Worm (Caenorhabditis elegans) whole organism, early embryonic: Measurements from ENCODE around the gene F54D5.7.

Source experiments
- B0310.2 ChIP-seq: sonication (generic microtip); optimal IDR thresholded peaks from 2 replicates; lab custom pipeline; 2016; ENCODE audit warnings: mild to moderate bottlenecking, missing genetic modification characterization, missing compliant biosample characterization
- F13C5.2 ChIP-seq: sonication (generic microtip); optimal IDR thresholded peaks from 2 replicates; lab custom pipeline; 2017; ENCODE audit warnings: mild to moderate bottlenecking, missing genetic modification characterization, inconsistent platforms, missing compliant biosample characterization
- aly-1 ChIP-seq: sonication (generic microtip); optimal IDR thresholded peaks from 2 replicates; lab custom pipeline; 2016; ENCODE audit warnings: missing genetic modification characterization, missing compliant biosample characterization
- ama-1 ChIP-seq: fragments of 150-350 bp; optimal IDR thresholded peaks from 2 replicates; lab custom pipeline; 2014
- ceh-36 ChIP-seq: sonication (generic microtip); optimal IDR thresholded peaks from 2 replicates; lab custom pipeline; 2016; ENCODE audit warnings: missing genetic modification characterization, inconsistent platforms, missing compliant biosample characterization
- ets-7 ChIP-seq: sonication (generic microtip); optimal IDR thresholded peaks from 2 replicates; lab custom pipeline; 2016; ENCODE audit warnings: missing genotype, missing genetic modification characterization, missing compliant biosample characterization
- flt-1 ChIP-seq: fragments of 200-800 bp; sonication (Bioruptor generic); IDR thresholded peaks from 2 replicates; pipeline ENCODE4 v1.3.6; 2022; ENCODE audit warnings: missing genetic modification characterization, missing compliant biosample characterization
- hmbx-1 ChIP-seq: sonication (generic microtip); optimal IDR thresholded peaks from 2 replicates; lab custom pipeline; 2016; ENCODE audit warnings: mild to moderate bottlenecking, missing genetic modification characterization, missing compliant biosample characterization
- hmg-4 ChIP-seq: fragments of 200-800 bp; sonication (Bioruptor generic); optimal IDR thresholded peaks from 2 replicates; lab custom pipeline; 2018; ENCODE audit warnings: mild to moderate bottlenecking, missing genetic modification characterization, missing compliant biosample characterization
- scrt-1 ChIP-seq: fragments of 200-800 bp; sonication (Bioruptor generic); IDR thresholded peaks from 2 replicates; pipeline ENCODE4 v1.3.6; 2022; ENCODE audit warnings: missing genetic modification characterization, missing compliant biosample characterization
- sea-1 ChIP-seq: fragments of 200-800 bp; sonication (Bioruptor generic); conservative IDR thresholded peaks from 2 replicates; pipeline ENCODE4 v1.3.6; 2022; ENCODE audit warnings: missing genetic modification characterization, missing compliant biosample characterization
- tbx-11 ChIP-seq: fragments of 200-800 bp; sonication (Bioruptor generic); IDR thresholded peaks from 2 replicates; pipeline ENCODE4 v1.3.6; 2022; ENCODE audit warnings: missing genetic modification characterization, missing compliant biosample characterization
- tbx-37 ChIP-seq: fragments of 200-800 bp; sonication (Bioruptor generic); conservative IDR thresholded peaks from 2 replicates; pipeline ENCODE4 v1.3.6; 2022; ENCODE audit warnings: missing genetic modification reagents, missing genetic modification characterization, missing compliant biosample characterization

DNA sequence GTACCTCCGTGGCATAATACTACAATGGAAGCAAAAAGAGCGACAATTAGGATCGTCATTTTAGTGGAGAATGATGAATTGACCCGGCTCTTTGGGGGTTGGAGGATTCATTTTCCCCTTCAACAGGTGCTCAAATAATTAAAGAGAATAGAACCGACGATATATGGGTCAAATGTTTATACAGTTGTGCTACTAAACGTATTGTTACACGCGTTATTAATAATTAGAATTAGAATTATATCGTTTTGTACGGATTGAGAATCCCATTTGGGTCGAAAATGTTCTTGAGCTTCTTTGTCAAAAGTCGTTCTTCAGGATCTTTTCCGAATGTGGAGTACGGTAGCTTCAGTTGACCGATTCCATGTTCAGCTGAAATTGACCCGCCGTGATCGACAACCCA is 8.6 kb upstream of the F54D5.7 start, which contains the start of gene Y62F5A.9:
- TF ChIP-seq aly-1 (no peak), ama-1 (lab: Kevin White, UChicago) (no peak), F13C5.2 (tag; lab: Kevin White, UChicago) (no peak), hmg-4 (GFP tag; lab: Kevin White, UChicago) (no peak), tbx-11 (GFP tag; lab: Robert Waterston, UW) (no peak), hmbx-1 (tag; lab: Kevin White, UChicago) (no peak), B0310.2 (tag; lab: Kevin White, UChicago) (no peak), flt-1 (GFP tag; lab: Robert Waterston, UW) (no peak), sea-1 (no peak), ets-7 (tag; lab: Kevin White, UChicago) (no peak), tbx-37 (GFP tag; lab: Robert Waterston, UW) (no peak), ceh-36 (no peak), scrt-1 (no peak)
